Worm (Caenorhabditis elegans): Measurements from ENCODE around the gene mdt-15.

The mdt-15 gene

DNA sequence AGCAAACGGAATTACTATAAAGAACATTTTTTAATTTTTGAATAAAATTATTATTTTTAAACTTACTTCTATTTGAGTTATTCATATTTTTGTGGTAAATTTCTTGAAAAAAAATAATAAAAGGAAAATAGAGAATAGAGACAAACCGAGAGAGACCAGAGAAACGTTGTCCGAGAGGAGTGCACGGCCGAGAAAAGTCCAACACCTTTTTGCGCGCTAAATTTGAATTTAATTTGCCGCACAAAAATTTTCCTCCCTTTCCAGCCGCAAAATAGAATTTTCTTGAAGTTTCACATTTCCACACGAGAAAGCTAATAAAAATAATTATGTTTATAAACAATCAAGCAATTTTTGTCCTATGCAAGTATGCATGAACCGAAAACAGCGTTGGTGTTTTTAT lies 38.2 kb upstream of the mdt-15 start, which contains the start of the genes F01F1.11 and F01F1.3 (continued):
- peak; percentile 63 for TF ChIP-seq F33H1.4 (GFP tag; IDR thresholded peaks at IDR 0.05)
- TF ChIP-seq lin-54 (GFP tag; optimal IDR thresholded peaks at IDR 0.05): peak; percentile 94
- peak; percentile 14; the same call in 1 of the 2 replicates for TF ChIP-seq hmg-1.2 (GFP tag; IDR thresholded peaks at IDR 0.05)
- no peak for TF ChIP-seq mes-4 (tag; optimal IDR thresholded peaks at IDR 0.05)
- TF ChIP-seq ztf-28 (GFP tag; IDR thresholded peaks at IDR 0.05): peak; percentile 72; the same call in 1 of the 2 replicates
- TF ChIP-seq lin-26 (GFP tag; IDR thresholded peaks at IDR 0.05): no peak
- TF ChIP-seq tbp1 (GFP tag; optimal IDR thresholded peaks at IDR 0.05): peak; percentile 8
- TF ChIP-seq F22D6.2 (tag; optimal IDR thresholded peaks at IDR 0.05): peak; percentile 39
- TF ChIP-seq mcd-1 (GFP tag; IDR thresholded peaks at IDR 0.05): peak; percentile 77
- peak; percentile 40 for TF ChIP-seq madf-10 (tag; optimal IDR thresholded peaks at IDR 0.05)
- TF ChIP-seq him-1 (tag; optimal IDR thresholded peaks at IDR 0.05): peak; percentile 31
- TF ChIP-seq F49E8.2 (tag; optimal IDR thresholded peaks at IDR 0.05; ENCODE audit: insufficient read depth): peak; percentile 42
- TF ChIP-seq Y53G8AR.9 (GFP tag; conservative IDR thresholded peaks at IDR 0.05): no peak
- TF ChIP-seq let-607 (tag; optimal IDR thresholded peaks at IDR 0.05): peak in 1 of 2 experiments; percentile 57
- TF ChIP-seq rec-8 (tag; optimal IDR thresholded peaks at IDR 0.05): peak; percentile 23 to 31
- TF ChIP-seq D2030.7 (GFP tag; IDR thresholded peaks at IDR 0.05): peak; percentile 69
- TF ChIP-seq C17E4.6 (GFP tag; IDR thresholded peaks at IDR 0.05): 0 out of 2 replicates have a peak, but pooled peaks have one; percentile 28
- TF ChIP-seq madf-8 (GFP tag; conservative IDR thresholded peaks at IDR 0.05): 0 out of 2 replicates have a peak, but pooled peaks have one; percentile 25
- peak; percentile 64; the same call in 1 of the 2 replicates for TF ChIP-seq dox-1 (GFP tag; IDR thresholded peaks at IDR 0.05)
- TF ChIP-seq let-526 (GFP tag; IDR thresholded peaks at IDR 0.05): peak; percentile 65; the same call in 1 of the 2 replicates
- TF ChIP-seq ceh-27 (GFP tag; optimal IDR thresholded peaks at IDR 0.05): peak; percentile 72
- TF ChIP-seq B0336.3 (GFP tag; IDR thresholded peaks at IDR 0.05): 0 out of 2 replicates have a peak, but pooled peaks have one; percentile 15
- TF ChIP-seq B0019.2 (GFP tag; conservative IDR thresholded peaks at IDR 0.05): 0 out of 2 replicates have a peak, but pooled peaks have one; percentile 15
- TF ChIP-seq K12H6.12 (tag; optimal IDR thresholded peaks at IDR 0.05): no peak
- TF ChIP-seq dpl-1 (GFP tag; optimal IDR thresholded peaks at IDR 0.05): peak; percentile 81
- TF ChIP-seq Y56A3A.18 (GFP tag; IDR thresholded peaks at IDR 0.05): no peak
- peak; percentile 64; the same call in 1 of the 2 replicates for TF ChIP-seq nfyb-1 (GFP tag; IDR thresholded peaks at IDR 0.05)
- peak; percentile 80 for TF ChIP-seq efl-1 (GFP tag; optimal IDR thresholded peaks at IDR 0.05)
- no peak for TF ChIP-seq lsy-27 (tag; optimal IDR thresholded peaks at IDR 0.05; ENCODE audit: borderline replicate concordance, insufficient read depth)
- TF ChIP-seq athp-1 (tag; optimal IDR thresholded peaks at IDR 0.05): peak; percentile 6
- peak; percentile 50; the same call in 1 of the 2 replicates for TF ChIP-seq ceh-91 (GFP tag; IDR thresholded peaks at IDR 0.05)
- peak; percentile 77; the same call in 1 of the 2 replicates for TF ChIP-seq bed-2 (GFP tag; IDR thresholded peaks at IDR 0.05)
- peak; percentile 57 for TF ChIP-seq K11D2.4 (GFP tag; IDR thresholded peaks at IDR 0.05)
- TF ChIP-seq lin-35 (GFP tag; optimal IDR thresholded peaks at IDR 0.05): peak in 2 of 3 experiments; percentile 56 to 93
- no peak for TF ChIP-seq cebp-2 (GFP tag; IDR thresholded peaks at IDR 0.05)
- TF ChIP-seq unc-130 (GFP tag; optimal IDR thresholded peaks at IDR 0.05): peak; percentile 91
- no peak for TF ChIP-seq snpc-4 (GFP tag; optimal IDR thresholded peaks at IDR 0.05)
- peak in 2 of 4 experiments; percentile 13 to 17 for TF ChIP-seq snpc-4 (tag; optimal IDR thresholded peaks at IDR 0.05)

DNA sequence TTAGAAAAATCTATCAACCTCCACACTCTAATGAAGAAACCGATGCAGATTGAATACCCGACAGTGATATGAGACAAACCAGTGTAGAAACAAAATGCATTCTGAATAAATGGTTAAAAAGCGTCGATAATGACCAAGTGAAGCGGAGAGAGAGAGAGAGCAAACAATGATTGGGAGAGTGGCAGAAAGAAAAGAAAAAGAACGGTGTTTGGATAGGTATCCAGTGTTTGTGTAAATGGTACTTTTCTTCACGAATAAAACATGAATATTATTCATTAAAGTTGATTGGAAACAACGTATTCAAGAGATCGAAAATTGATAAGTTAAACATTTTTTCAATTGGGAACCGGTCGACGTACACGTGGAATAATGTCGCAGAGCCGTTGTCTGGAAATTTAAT lies 35.9 kb upstream of the mdt-15 start, which contains the start of gene F01F1.15:
F01F1.15 (minus strand) TSS at position 101 of the 400 bp plus-strand sequence.
- TF ChIP-seq egl-44 (GFP tag; IDR thresholded peaks at IDR 0.05) (no peak), K11D2.4 (GFP tag; IDR thresholded peaks at IDR 0.05) (no peak), dpl-1 (GFP tag; optimal IDR thresholded peaks at IDR 0.05) (no peak), aptf-2 (GFP tag; conservative IDR thresholded peaks at IDR 0.05) (no peak), snpc-4 (GFP tag; optimal IDR thresholded peaks at IDR 0.05) (no peak), snpc-4 (tag; optimal IDR thresholded peaks at IDR 0.05) (no peak), Y53F4B.3 (GFP tag; IDR thresholded peaks at IDR 0.05) (no peak), nhr-90 (tag; optimal IDR thresholded peaks at IDR 0.05) (no peak), ccch-3 (GFP tag; optimal IDR thresholded peaks at IDR 0.05) (no peak), chd-7 (tag; optimal IDR thresholded peaks at IDR 0.05) (no peak), ztf-22 (GFP tag; optimal IDR thresholded peaks at IDR 0.05) (no peak), Y56A3A.18 (GFP tag; IDR thresholded peaks at IDR 0.05) (no peak), efl-1 (GFP tag; optimal IDR thresholded peaks at IDR 0.05) (no peak), madf-3 (GFP tag; IDR thresholded peaks at IDR 0.05) (no peak), cebp-2 (GFP tag; IDR thresholded peaks at IDR 0.05) (no peak), bed-1 (GFP tag; IDR thresholded peaks at IDR 0.05) (no peak), F52B5.7 (tag; optimal IDR thresholded peaks at IDR 0.05) (no peak)

Data from whole organism, young adult.